Worm (Caenorhabditis elegans): ENCODE measurements around the gene C49F5.3.

The C49F5.3 gene

DNA sequence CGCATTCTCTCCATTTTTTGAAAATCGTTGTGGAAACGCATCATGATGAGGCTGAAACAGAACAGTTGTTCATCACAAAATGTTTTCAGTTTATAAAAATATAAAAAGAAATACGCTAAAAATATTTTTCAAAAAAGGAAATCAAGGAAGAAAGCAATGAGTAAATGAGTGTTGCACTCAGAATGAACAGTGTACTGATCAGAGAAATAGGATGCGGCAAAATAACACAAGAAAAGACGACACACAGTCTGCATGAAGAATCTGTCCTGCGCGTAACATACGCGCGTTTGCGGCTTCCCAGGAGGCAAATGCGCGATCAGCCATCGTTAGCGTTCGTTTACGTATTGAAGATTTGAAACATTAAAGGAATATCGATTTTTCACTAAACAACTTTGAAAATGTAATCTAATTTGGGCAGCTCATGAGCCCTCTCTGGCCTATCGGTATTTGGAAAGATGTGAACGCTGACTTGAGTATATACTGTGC, at the start of gene C49F5.3:
TSS of gene C49F5.3 (minus strand) at position 51 of the 486 bp plus-strand sequence.
- no peak for TF ChIP-seq zip-11 (GFP tag; IDR thresholded peaks at IDR 0.05)
- no peak for TF ChIP-seq pha-4 (GFP tag; IDR thresholded peaks at IDR 0.05)
- no peak for TF ChIP-seq pha-4 (tag; optimal IDR thresholded peaks at IDR 0.05)
- no peak for TF ChIP-seq attf-4 (tag; optimal IDR thresholded peaks at IDR 0.05)
- TF ChIP-seq lsy-2 (tag; optimal IDR thresholded peaks at IDR 0.05), result no peak
- no peak for TF ChIP-seq spr-3 (GFP tag; optimal IDR thresholded peaks at IDR 0.05)
- no peak for TF ChIP-seq nhr-102 (tag; optimal IDR thresholded peaks at IDR 0.05)
- TF ChIP-seq lim-7 (GFP tag; IDR thresholded peaks at IDR 0.05), result no peak
- TF ChIP-seq ceh-28 (tag; optimal IDR thresholded peaks at IDR 0.05), result no peak

DNA sequence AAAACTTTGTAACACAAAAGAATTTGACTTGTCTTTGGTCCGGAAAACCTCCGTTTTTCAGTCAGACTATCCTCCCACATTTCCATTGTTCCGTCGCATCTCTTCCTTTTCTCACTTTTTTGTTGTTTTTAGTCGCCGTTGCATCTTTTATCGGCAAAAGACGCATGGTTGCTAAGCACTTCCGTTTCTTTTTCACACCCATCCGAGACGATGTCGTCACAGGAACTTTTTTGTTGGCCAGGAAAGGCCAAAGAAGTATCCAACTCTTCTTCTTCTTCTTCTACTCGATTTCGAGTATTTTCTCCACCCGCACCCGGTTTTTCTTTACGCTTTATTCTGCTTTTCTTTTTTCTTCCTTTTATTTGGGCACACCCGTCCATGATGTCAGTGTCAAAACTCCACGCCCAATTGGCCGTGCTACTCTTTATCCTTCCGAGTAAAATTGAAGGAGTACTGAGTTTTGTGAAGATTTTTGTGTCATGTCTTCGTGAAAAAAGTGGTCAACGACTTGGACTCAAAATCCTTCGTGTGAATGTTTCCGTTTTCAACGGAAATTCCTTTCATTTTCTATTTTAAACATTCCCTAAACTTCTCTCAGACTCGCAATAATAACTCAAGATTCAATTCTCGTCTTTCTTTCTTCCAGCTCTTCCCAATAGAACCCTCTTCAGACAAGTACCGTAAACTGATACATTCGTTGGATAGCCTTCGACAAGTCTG, 41.8 kb upstream of the C49F5.3 start, which contains the start of gene B0198.2:
TSS of gene B0198.2 (plus strand) at position 670 of the 720 bp plus-strand sequence.
- TF ChIP-seq fkh-10 (GFP tag; optimal IDR thresholded peaks at IDR 0.05) (peak; percentile 67), unc-39 (tag; optimal IDR thresholded peaks at IDR 0.05) (no peak)

DNA sequence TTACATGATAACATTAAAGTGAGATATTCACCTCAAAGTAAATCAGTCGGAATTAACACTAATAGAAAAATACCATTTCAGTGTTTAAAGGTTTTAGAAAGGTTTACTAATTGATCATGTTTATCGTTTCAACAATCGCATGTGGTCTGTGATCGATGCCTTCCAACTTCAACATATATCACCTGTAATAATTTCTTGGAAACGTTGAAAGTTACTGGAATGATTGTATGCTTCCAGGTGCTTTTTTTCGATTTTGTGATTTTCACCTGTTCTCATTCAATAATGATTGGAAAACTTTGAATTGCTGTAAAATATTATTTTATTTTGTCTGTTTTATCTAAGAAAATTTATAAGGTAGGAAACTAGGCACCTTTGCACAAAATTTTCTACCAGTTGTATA, 39.1 kb upstream of the C49F5.3 start:
- TF ChIP-seq rbr-2 (tag; optimal IDR thresholded peaks at IDR 0.05) (no peak), unc-62 (GFP tag; optimal IDR thresholded peaks at IDR 0.05 in 1 of 2) (peak in 1 of 2 experiments; percentile 27), unc-62 (tag; optimal IDR thresholded peaks at IDR 0.05) (no peak)

DNA sequence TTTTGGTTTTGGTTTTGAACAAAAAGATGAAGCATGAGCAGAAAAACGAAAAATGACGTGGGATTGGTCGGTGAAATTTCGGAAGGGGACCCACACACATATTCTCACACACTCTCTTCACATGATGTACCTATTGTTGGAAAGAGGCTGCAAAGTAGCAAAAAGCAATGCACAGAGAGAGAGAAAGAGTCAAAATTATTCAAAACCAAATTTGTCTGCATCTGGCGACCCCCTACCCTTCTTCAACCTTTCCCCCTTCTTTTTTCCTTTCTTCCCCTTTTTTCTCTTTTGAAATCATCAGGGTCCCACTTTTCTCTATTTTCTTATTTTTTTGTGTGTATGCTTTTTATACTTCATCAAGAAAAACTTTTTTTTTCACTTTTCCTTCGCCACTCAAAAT, 38.0 kb upstream of the C49F5.3 start:
- TF ChIP-seq snpc-1.2 (GFP tag; IDR thresholded peaks at IDR 0.05), result no peak
- no peak for TF ChIP-seq ceh-44 (GFP tag; IDR thresholded peaks at IDR 0.05)
- no peak for TF ChIP-seq ceh-20 (GFP tag; IDR thresholded peaks at IDR 0.05)
- 0 out of 2 replicates have a peak, but pooled peaks have one; percentile 16 for TF ChIP-seq F44E2.7 (GFP tag; IDR thresholded peaks at IDR 0.05)
- TF ChIP-seq nhr-25 (tag; optimal IDR thresholded peaks at IDR 0.05; ENCODE audit: borderline replicate concordance, insufficient read depth), result no peak
- TF ChIP-seq dmd-6 (GFP tag; IDR thresholded peaks at IDR 0.05), result 0 out of 2 replicates have a peak, but pooled peaks have one; percentile 18
- TF ChIP-seq Y75B8A.6 (GFP tag; IDR thresholded peaks at IDR 0.05), result no peak
- no peak for TF ChIP-seq duxl-1 (tag; optimal IDR thresholded peaks at IDR 0.05; ENCODE audit: poor library complexity)
- TF ChIP-seq ceh-62 (tag; optimal IDR thresholded peaks at IDR 0.05), result no peak
- TF ChIP-seq fkh-10 (GFP tag; optimal IDR thresholded peaks at IDR 0.05), result peak; percentile 36
- TF ChIP-seq ctbp-1 (GFP tag; IDR thresholded peaks at IDR 0.05), result no peak

DNA sequence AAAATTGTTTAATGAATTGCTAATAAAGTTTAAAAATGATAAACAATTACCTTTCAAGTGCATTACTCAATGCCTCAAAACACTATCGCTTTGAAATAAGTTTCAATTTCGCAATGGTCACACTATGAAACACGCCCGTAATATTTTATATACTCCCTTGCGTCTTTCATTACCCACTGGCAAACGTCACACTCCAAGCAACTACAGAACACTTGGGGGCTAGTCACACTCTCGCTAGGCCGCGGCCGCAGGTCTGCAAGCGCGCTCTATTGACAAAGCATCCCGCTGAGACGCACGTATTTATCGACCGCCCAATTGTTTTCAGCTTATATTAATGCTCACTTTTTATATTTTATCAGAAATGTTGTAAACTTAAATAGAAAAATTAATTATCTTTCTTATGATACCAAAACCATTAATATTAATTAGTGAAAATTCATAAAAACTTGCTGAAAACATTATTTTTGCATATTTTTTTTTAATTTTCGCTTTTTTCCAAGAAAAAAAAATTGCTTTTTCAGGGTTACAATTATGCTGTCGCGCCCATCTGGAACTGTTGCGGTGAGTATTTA, 34.6 kb upstream of the C49F5.3 start, which contains the start of the genes nmat-1 and ucr-2.1:
TSS of gene nmat-1 (minus strand) at position 136 of the 572 bp plus-strand sequence.
TSS of gene ucr-2.1 (plus strand) at position 522 of the 572 bp plus-strand sequence.
- peak; percentile 50 for TF ChIP-seq T20F7.1 (GFP tag; optimal IDR thresholded peaks at IDR 0.05)
- no peak for TF ChIP-seq unc-130 (GFP tag; optimal IDR thresholded peaks at IDR 0.05)
- no peak for TF ChIP-seq attf-4 (tag; optimal IDR thresholded peaks at IDR 0.05)
- TF ChIP-seq F44E2.7 (GFP tag; IDR thresholded peaks at IDR 0.05), result no peak
- TF ChIP-seq mdt-29 (GFP tag; IDR thresholded peaks at IDR 0.05), result no peak
- no peak for TF ChIP-seq daf-8 (GFP tag; IDR thresholded peaks at IDR 0.05)
- peak; percentile 61 for TF ChIP-seq nhr-6 (tag; optimal IDR thresholded peaks at IDR 0.05)
- TF ChIP-seq ceh-32 (tag; optimal IDR thresholded peaks at IDR 0.05; ENCODE audit: poor library complexity), result no peak
- no peak for TF ChIP-seq fkh-10 (GFP tag; optimal IDR thresholded peaks at IDR 0.05)
- TF ChIP-seq dmd-6 (GFP tag; IDR thresholded peaks at IDR 0.05), result peak; percentile 76
- no peak for TF ChIP-seq ces-1 (GFP tag; optimal IDR thresholded peaks at IDR 0.05)
- TF ChIP-seq spr-3 (GFP tag; optimal IDR thresholded peaks at IDR 0.05), result peak; percentile 30
- no peak for TF ChIP-seq tra-1 (GFP tag; IDR thresholded peaks at IDR 0.05)
- TF ChIP-seq Y5F2A.4 (GFP tag; optimal IDR thresholded peaks at IDR 0.05), result no peak
- TF ChIP-seq lir-3 (tag; optimal IDR thresholded peaks at IDR 0.05), result no peak
- peak; percentile 79 for TF ChIP-seq rbr-2 (tag; optimal IDR thresholded peaks at IDR 0.05)
- no peak for TF ChIP-seq ctbp-1 (GFP tag; IDR thresholded peaks at IDR 0.05)
- peak; percentile 56 to 57 for TF ChIP-seq daf-16 (GFP tag; optimal IDR thresholded peaks at IDR 0.05)
- peak; percentile 87 for TF ChIP-seq daf-16 (tag; optimal IDR thresholded peaks at IDR 0.05)
- TF ChIP-seq aly-2 (tag; optimal IDR thresholded peaks at IDR 0.05), result no peak
- no peak for TF ChIP-seq nhr-237 (tag; optimal IDR thresholded peaks at IDR 0.05)
- no peak for TF ChIP-seq zip-2 (tag; optimal IDR thresholded peaks at IDR 0.05)
- peak; percentile 86 for TF ChIP-seq dve-1 (tag; optimal IDR thresholded peaks at IDR 0.05; ENCODE audit: insufficient read depth)
- no peak for TF ChIP-seq nhr-42 (GFP tag; IDR thresholded peaks at IDR 0.05)
- TF ChIP-seq Y105C5A.15 (GFP tag; IDR thresholded peaks at IDR 0.05), result no peak
